Worm (Caenorhabditis elegans) whole organism, late embryonic: ENCODE measurements around the gene xbx-9.

Experiments used
- C38D4.7 ChIP-seq: fragments of 200-800 bp; sonication (Bioruptor generic); optimal IDR thresholded peaks from 2 replicates; lab custom pipeline; 2018; ENCODE audit warnings: mild to moderate bottlenecking, missing genetic modification characterization, moderate library complexity, missing compliant biosample characterization
- F13H6.1 ChIP-seq: sonication (generic microtip); optimal IDR thresholded peaks from 2 replicates; lab custom pipeline; 2016; ENCODE audit warnings: missing genetic modification characterization, missing compliant biosample characterization
- T23F11.4 ChIP-seq: fragments of 200-800 bp; sonication (Bioruptor generic); optimal IDR thresholded peaks from 2 replicates; lab custom pipeline; 2018; ENCODE audit warnings: mild to moderate bottlenecking, missing genetic modification characterization, missing compliant biosample characterization
- ama-1 ChIP-seq: fragments of 150-350 bp; optimal IDR thresholded peaks from 2 replicates; lab custom pipeline; 2014
- ceh-19 ChIP-seq: fragments of 200-800 bp; sonication (Bioruptor generic); optimal IDR thresholded peaks from 2 replicates; lab custom pipeline; 2018; ENCODE audit warnings: mild to moderate bottlenecking, missing genetic modification characterization, missing compliant biosample characterization
- ceh-24 ChIP-seq: sonication (generic microtip); optimal IDR thresholded peaks from 2 replicates; lab custom pipeline; 2016; ENCODE audit warnings: mild to moderate bottlenecking, missing genetic modification characterization, missing compliant biosample characterization
- ceh-30 ChIP-seq: fragments of 150-350 bp; optimal IDR thresholded peaks from 2 replicates; lab custom pipeline; 2014; ENCODE audit warnings: missing biosample characterization, missing genetic modification characterization
- ceh-31 ChIP-seq: sonication (generic microtip); optimal IDR thresholded peaks from 2 replicates; lab custom pipeline; 2016; ENCODE audit warnings: missing genetic modification characterization, missing compliant biosample characterization
- ceh-6 ChIP-seq: fragments of 200-800 bp; sonication (Bioruptor generic); optimal IDR thresholded peaks from 2 replicates; lab custom pipeline; 2018; ENCODE audit warnings: mild to moderate bottlenecking, missing genetic modification characterization, missing compliant biosample characterization
- dmd-4 ChIP-seq: sonication (generic microtip); optimal IDR thresholded peaks from 2 replicates; lab custom pipeline; 2016; ENCODE audit warnings: borderline replicate concordance, missing genetic modification characterization, missing compliant biosample characterization
- dve-1 ChIP-seq: sonication (generic microtip); optimal IDR thresholded peaks from 2 replicates; lab custom pipeline; 2017; ENCODE audit warnings: antibody characterized with exemption, mild to moderate bottlenecking, missing genetic modification characterization, missing compliant biosample characterization
- elt-2 ChIP-seq: sonication (generic microtip); optimal IDR thresholded peaks from 2 replicates; lab custom pipeline; 2016; ENCODE audit warnings: missing genetic modification reagents, missing genetic modification characterization, missing compliant biosample characterization
- eyg-1 ChIP-seq: sonication (generic microtip); optimal IDR thresholded peaks from 2 replicates; lab custom pipeline; 2016; ENCODE audit warnings: missing genotype, missing genetic modification characterization, missing compliant biosample characterization
- hlh-6 ChIP-seq: sonication (generic microtip); optimal IDR thresholded peaks from 2 replicates; lab custom pipeline; 2016; ENCODE audit warnings: missing genotype, missing genetic modification characterization, missing compliant biosample characterization
- lim-6 ChIP-seq: sonication (generic microtip); optimal IDR thresholded peaks from 2 replicates; lab custom pipeline; 2016; ENCODE audit warnings: missing genetic modification characterization, missing compliant biosample characterization
- pat-9 ChIP-seq: fragments of 200-800 bp; sonication (Bioruptor generic); optimal IDR thresholded peaks from 2 replicates; lab custom pipeline; 2018; ENCODE audit warnings: mild to moderate bottlenecking, missing genetic modification characterization, moderate library complexity, missing compliant biosample characterization
- pha-2 ChIP-seq: sonication (generic microtip); optimal IDR thresholded peaks from 2 replicates; lab custom pipeline; 2017; ENCODE audit warnings: mild to moderate bottlenecking, missing genetic modification characterization, missing compliant biosample characterization
- pha-4 ChIP-seq: fragments of 150-350 bp; optimal IDR thresholded peaks from 2 replicates; lab custom pipeline; 2018; ENCODE audit warnings: missing biosample characterization, missing genetic modification reagents, missing genetic modification characterization
- sox-2 ChIP-seq: fragments of 200-800 bp; sonication (Bioruptor generic); IDR thresholded peaks from 2 replicates; pipeline ENCODE4 v1.3.6; 2022; ENCODE audit warnings: missing genetic modification reagents, missing genetic modification characterization, missing compliant biosample characterization
- sox-4 ChIP-seq: sonication (generic microtip); optimal IDR thresholded peaks from 2 replicates; lab custom pipeline; 2017; ENCODE audit warnings: mild to moderate bottlenecking, missing genetic modification characterization, inconsistent platforms, missing compliant biosample characterization
- tbx-2 ChIP-seq: sonication (generic microtip); optimal IDR thresholded peaks from 2 replicates; lab custom pipeline; 2016; ENCODE audit warnings: missing genetic modification characterization, missing compliant biosample characterization
- unc-42 ChIP-seq: sonication (generic microtip); optimal IDR thresholded peaks from 2 replicates; lab custom pipeline; 2016; ENCODE audit warnings: missing genotype, missing genetic modification characterization, missing compliant biosample characterization
- unc-86 ChIP-seq: sonication (generic microtip); optimal IDR thresholded peaks from 2 replicates; lab custom pipeline; 2016; ENCODE audit warnings: missing genetic modification characterization, missing compliant biosample characterization

xbx-9 gene

DNA sequence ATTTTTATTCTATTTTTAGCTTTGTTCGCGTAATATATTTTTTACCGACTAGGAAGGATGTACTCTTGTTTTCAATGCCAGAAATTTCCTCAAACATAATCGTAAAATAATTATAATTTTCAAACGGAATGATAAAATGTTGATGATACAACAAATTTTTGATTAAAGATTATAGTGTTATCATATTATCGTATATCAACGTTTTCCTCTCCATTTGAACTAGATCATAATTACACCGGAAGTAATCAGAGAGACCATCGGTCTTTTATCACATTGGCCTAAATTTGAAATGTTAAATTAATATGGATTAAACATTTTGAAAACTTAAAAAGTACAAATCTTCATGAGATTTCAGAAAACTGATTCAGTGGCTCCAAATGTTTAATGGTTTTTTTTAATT is 1.3 kb upstream of the xbx-9 start:
- peak; percentile 80 for TF ChIP-seq elt-2 (tag; lab: Kevin White, UChicago)
- no peak for TF ChIP-seq sox-4 (tag; lab: Kevin White, UChicago)
- TF ChIP-seq dmd-4 (tag; lab: Kevin White, UChicago) = no peak
- TF ChIP-seq pat-9 (tag; lab: Kevin White, UChicago) = no peak
- TF ChIP-seq ceh-19 (GFP tag; lab: Kevin White, UChicago) = no peak

DNA sequence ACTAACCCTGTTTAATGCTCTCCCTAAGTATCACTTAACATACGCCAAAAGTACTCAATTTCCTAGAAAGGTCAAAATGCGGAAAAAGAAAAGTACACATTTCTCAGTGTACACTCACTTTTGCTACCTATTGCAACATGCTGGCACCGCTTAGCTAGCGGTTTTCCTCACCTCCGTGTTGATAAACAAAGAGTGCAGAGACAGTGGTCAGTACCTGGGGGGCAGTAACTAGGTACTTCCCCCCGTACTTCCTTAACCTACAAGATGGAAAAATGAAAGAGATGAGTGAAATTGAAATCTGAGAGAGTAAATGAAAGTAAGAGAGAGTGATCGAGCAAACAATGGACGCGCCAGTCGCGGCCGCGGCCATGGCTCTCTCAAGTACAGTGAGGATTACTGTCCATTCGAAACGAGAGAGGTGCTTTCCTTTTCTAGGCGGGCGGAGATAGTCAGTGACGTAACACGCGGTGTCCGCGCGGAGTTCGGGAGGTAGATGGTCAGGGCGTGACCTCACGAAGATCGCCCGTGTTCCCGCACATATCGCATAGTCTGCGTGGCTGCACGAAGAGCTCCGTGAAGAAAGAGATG is 2.3 kb downstream of the xbx-9 start, which contains the start of gene cky-1:
TSS of gene cky-1 (plus strand) at position 538 of the 588 bp plus-strand sequence.
- TF ChIP-seq tbx-2 (tag; lab: Kevin White, UChicago) = peak; percentile 35
- no peak for TF ChIP-seq hlh-6 (tag; lab: Kevin White, UChicago)

DNA sequence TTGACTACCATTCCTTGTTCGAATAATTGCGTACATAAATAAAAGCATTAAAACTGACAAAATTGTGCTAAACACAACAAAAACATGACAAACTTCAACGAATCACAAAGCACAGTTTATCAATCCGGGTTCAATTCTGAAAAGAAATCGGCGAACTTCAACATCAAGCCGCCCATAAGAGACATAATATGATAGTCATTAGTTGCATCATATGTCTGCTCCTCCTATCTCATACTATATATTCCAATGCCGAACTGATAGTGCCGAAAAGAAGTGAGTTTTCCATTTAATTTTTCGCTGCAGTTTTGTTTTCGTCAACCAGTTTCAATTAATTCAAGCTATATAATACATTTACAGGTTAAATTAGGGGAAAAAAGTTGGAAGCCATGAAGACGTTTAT is 7.7 kb downstream of the xbx-9 start, which contains the start of gene hrg-7:
TSS of gene hrg-7 (plus strand) at position 358 of the 400 bp plus-strand sequence.
- no peak for TF ChIP-seq ceh-6 (GFP tag; lab: Kevin White, UChicago)
- TF ChIP-seq T23F11.4 (GFP tag; lab: Kevin White, UChicago) = no peak
- no peak for TF ChIP-seq F13H6.1 (tag; lab: Kevin White, UChicago)
- no peak for TF ChIP-seq ceh-24

DNA sequence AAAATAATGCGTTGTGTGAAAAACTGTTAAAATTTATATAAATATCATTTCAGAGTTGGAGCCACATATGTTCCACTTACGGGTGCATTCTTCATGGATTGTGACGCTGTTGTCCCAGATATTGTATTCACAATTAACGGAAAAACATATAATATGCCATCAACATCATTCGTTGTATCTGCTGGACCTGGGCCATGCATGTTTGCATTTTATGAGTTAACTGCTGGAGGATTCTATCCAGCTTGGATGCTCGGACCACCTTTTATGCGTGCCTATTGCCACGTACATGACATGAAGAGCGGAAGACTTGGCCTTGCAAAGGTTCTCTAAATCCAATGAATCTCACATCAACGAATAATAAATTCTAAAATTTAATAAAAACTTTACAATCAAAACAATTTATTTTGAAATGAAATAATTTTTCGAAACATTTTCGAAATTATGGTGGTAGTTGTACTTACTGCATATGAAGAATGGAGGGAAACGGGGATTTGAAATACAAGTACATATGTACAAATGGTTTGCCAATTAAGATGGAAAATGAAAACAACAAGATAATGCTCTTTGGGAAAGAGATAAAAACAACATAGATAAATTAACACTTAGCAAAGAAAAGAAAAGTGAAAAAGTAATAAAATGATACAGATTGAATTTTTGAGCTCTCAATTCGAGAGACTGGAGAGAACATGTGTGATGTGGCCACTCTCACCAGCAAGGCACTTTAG is 9.9 kb downstream of the xbx-9 start:
- TF ChIP-seq dmd-4 (tag; lab: Kevin White, UChicago) (no peak), C38D4.7 (GFP tag; lab: Kevin White, UChicago) (no peak), pha-2 (tag; lab: Kevin White, UChicago) (no peak), ama-1 (lab: Kevin White, UChicago) (no peak), sox-4 (tag; lab: Kevin White, UChicago) (no peak), dve-1 (no peak)

DNA sequence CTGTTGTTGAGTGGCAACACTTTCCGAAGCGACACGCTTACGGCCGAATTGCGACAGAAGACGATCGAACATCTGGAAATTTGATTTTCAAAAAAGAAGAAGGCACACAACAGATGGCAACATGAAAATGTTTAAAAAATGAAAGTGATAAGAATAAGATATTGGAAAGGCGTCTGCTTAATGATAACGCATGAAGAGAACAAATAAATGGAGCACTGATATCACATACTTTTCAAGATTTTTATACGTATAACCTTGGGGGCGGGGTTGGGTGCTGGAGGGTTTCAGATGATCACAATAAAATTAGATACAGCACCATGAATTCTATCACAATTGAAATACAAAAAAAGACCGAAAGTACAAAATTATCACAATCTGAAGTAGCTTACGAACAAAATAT is 11.0 kb downstream of the xbx-9 start, which contains the start of gene C15C8.7:
TSS of gene C15C8.7 (minus strand) at position 72 of the 400 bp plus-strand sequence.
- TF ChIP-seq elt-2 (tag; lab: Kevin White, UChicago) = peak; percentile 74
- no peak for TF ChIP-seq pha-4

DNA sequence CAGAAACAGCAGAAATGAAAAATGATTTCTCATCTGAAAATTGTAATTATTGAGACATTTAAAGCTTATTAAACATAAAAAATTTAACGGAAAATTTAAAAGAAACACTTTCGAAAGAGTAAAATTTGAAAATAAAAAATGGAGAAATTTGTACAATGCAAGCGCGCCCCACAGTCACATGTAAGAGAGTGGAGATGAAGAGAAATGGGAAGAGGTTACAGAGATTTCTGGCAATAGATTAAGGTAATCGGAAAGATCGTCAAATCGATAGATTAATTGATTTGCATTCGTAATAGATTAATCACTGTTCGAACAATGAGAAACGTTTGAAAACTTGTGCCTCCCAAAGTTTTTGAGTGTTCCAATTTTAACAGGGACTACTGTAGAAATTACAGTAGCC is 13.4 kb downstream of the xbx-9 start, which contains the start of gene C15C8.4:
TSS of gene C15C8.4 (minus strand) at position 33 of the 400 bp plus-strand sequence.
- no peak for TF ChIP-seq lim-6 (tag; lab: Kevin White, UChicago)

DNA sequence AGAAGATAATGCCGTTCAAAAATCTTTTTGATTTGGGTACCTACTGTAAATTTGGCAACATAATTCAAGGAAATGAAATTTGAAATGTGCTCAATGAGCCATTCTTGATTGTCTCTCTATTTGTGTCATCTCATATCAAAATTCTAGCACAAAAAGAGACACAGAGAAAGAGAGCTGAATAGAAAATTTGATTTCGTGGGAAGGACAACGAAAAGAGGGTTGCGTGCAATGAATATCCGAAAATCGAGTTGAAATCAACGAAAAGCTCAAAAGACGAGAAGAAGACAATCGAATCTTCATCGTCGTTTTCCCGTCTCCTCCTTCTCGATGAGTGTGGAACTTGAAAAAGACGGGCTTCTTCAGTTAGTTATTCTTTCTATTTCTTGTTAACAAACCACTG is 13.9 kb downstream of the xbx-9 start, which contains the start of gene C15C8.5:
TSS of gene C15C8.5 (plus strand) at position 152 of the 400 bp plus-strand sequence.
- peak; percentile 97 for TF ChIP-seq unc-42
- TF ChIP-seq eyg-1 (tag; lab: Kevin White, UChicago) = no peak

DNA sequence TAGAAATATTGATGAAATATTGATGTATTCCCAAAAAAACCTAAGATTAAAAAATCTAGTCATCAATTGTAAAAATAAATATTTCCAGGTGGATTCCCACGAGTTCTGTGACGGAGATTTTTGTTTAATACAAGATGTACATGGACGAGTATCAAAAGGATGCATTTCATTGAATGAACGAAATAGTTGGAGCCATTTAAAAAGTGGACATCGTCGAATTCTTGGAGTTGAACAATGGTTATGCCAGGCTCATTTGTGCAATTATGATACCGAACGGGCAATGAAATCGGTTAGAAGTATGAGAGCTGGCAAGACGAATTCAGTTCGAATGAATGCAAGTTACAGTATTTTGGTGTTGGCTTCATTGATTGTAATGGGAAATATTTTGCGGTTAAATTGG is 15.6 kb downstream of the xbx-9 start:
- TF ChIP-seq ceh-24 (no peak), unc-86 (tag; lab: Kevin White, UChicago) (no peak), ceh-31 (tag; lab: Kevin White, UChicago) (no peak), sox-4 (tag; lab: Kevin White, UChicago) (no peak), ceh-30 (tag; lab: Kevin White, UChicago) (no peak), unc-42 (no peak), ama-1 (lab: Kevin White, UChicago) (no peak), eyg-1 (tag; lab: Kevin White, UChicago) (no peak), tbx-2 (tag; lab: Kevin White, UChicago) (no peak), sox-2 (GFP tag; lab: Robert Waterston, UW) (no peak)
